Worm (Caenorhabditis elegans): ENCODE measurements around the gene pho-12.

pho-12 gene

ce11 chrII:5060719-5061118, at the start of gene pho-12:
Gene pho-12 (minus strand): TSS chrII:5060819.
- TF ChIP-seq xbp-1 (tag; optimal IDR thresholded peaks at IDR 0.05): no peak
- no peak for TF ChIP-seq lin-14 (GFP tag; optimal IDR thresholded peaks at IDR 0.05)
- TF ChIP-seq fkh-8 (tag; optimal IDR thresholded peaks at IDR 0.05): no peak
- no peak for TF ChIP-seq nhr-85 (tag)
- TF ChIP-seq egl-27 (tag; optimal IDR thresholded peaks at IDR 0.05): no peak
- no peak for TF ChIP-seq fkh-4 (tag; optimal IDR thresholded peaks at IDR 0.05; ENCODE audit: borderline replicate concordance)
- no peak for TF ChIP-seq F16B12.6 (tag; optimal IDR thresholded peaks at IDR 0.05)
- TF ChIP-seq tlp-1 (tag; optimal IDR thresholded peaks at IDR 0.05): no peak
- TF ChIP-seq ceh-63 (GFP tag; optimal IDR thresholded peaks at IDR 0.05): no peak
- no peak for TF ChIP-seq elt-2 (tag; optimal IDR thresholded peaks at IDR 0.05)
- no peak for TF ChIP-seq dsc-1 (tag; optimal IDR thresholded peaks at IDR 0.05)
- no peak for TF ChIP-seq ets-5 (GFP tag; IDR thresholded peaks at IDR 0.05)
- TF ChIP-seq hlh-17 (GFP tag; optimal IDR thresholded peaks at IDR 0.05; ENCODE audit: borderline replicate concordance): no peak
- no peak for TF ChIP-seq aly-2 (tag; optimal IDR thresholded peaks at IDR 0.05)
- no peak for TF ChIP-seq egl-13 (tag; optimal IDR thresholded peaks at IDR 0.05)
- no peak for TF ChIP-seq nhr-20 (tag; optimal IDR thresholded peaks at IDR 0.05)
- TF ChIP-seq ceh-82 (tag; optimal IDR thresholded peaks at IDR 0.05): no peak

- TF ChIP-seq efl-1 (optimal IDR thresholded peaks at IDR 0.05) (no peak), efl-1 (GFP tag; optimal IDR thresholded peaks at IDR 0.05 in 1 of 2) (peak in 1 of 2 experiments; percentile 72), unc-86 (tag; optimal IDR thresholded peaks at IDR 0.05) (no peak), irx-1 (tag; optimal IDR thresholded peaks at IDR 0.05) (no peak), elt-3 (tag; optimal IDR thresholded peaks at IDR 0.05) (no peak), elt-2 (tag; optimal IDR thresholded peaks at IDR 0.05) (peak; percentile 82), nhr-11 (tag; optimal IDR thresholded peaks at IDR 0.05) (no peak)
These were observed 49.1 kb upstream of the pho-12 start, which contains the start of gene F09C12.2 for ce11 chrII:5109693-5110092. Gene F09C12.2 (plus strand): TSS chrII:5110012.

ce11 chrII:5105020-5105419, 44.4 kb upstream of the pho-12 start:
- TF ChIP-seq skn-1 (tag; optimal IDR thresholded peaks at IDR 0.05): peak; percentile 84
- TF ChIP-seq lsy-2 (tag; optimal IDR thresholded peaks at IDR 0.05): peak; percentile 66 to 83
- peak; percentile 30; the same call in 1 of the 2 replicates for TF ChIP-seq ceh-88 (GFP tag; IDR thresholded peaks at IDR 0.05)
- TF ChIP-seq rnt-1 (tag; optimal IDR thresholded peaks at IDR 0.05): peak; percentile 70
- TF ChIP-seq lir-3 (tag; optimal IDR thresholded peaks at IDR 0.05; ENCODE audit: poor library complexity): peak; percentile 59
- no peak for TF ChIP-seq zag-1 (tag; optimal IDR thresholded peaks at IDR 0.05)
- peak; percentile 60 for TF ChIP-seq lin-14 (GFP tag; optimal IDR thresholded peaks at IDR 0.05)
- peak; percentile 51 for TF ChIP-seq fkh-10 (GFP tag; optimal IDR thresholded peaks at IDR 0.05)
- peak; percentile 37 for TF ChIP-seq snpc-4 (tag; optimal IDR thresholded peaks at IDR 0.05)
- peak; percentile 63 for TF ChIP-seq swsn-7 (tag; optimal IDR thresholded peaks at IDR 0.05)
- TF ChIP-seq dsc-1 (tag; optimal IDR thresholded peaks at IDR 0.05): peak; percentile 75
- TF ChIP-seq nhr-76 (tag; optimal IDR thresholded peaks at IDR 0.05): no peak
- peak; percentile 78 for TF ChIP-seq nhr-90 (tag; optimal IDR thresholded peaks at IDR 0.05; ENCODE audit: poor library complexity)
- TF ChIP-seq unc-130 (tag; optimal IDR thresholded peaks at IDR 0.05): peak; percentile 36
- peak; percentile 55 for TF ChIP-seq tbx-2 (tag; optimal IDR thresholded peaks at IDR 0.05)
- peak; percentile 60 to 82 for TF ChIP-seq lin-35 (GFP tag; optimal IDR thresholded peaks at IDR 0.05)
- TF ChIP-seq irx-1 (tag; optimal IDR thresholded peaks at IDR 0.05): peak; percentile 5
- peak; percentile 78 for TF ChIP-seq mep-1 (tag; optimal IDR thresholded peaks at IDR 0.05)
- no peak for TF ChIP-seq nhr-12 (tag; optimal IDR thresholded peaks at IDR 0.05)
- TF ChIP-seq unc-86 (tag; optimal IDR thresholded peaks at IDR 0.05): peak; percentile 41
- no peak for TF ChIP-seq lin-15B (tag; optimal IDR thresholded peaks at IDR 0.05)
- TF ChIP-seq vab-15 (tag; optimal IDR thresholded peaks at IDR 0.05): peak; percentile 34
- peak; percentile 58 for TF ChIP-seq xbp-1 (tag; optimal IDR thresholded peaks at IDR 0.05)
- TF ChIP-seq isw-1 (GFP tag; IDR thresholded peaks at IDR 0.05): no peak
- peak; percentile 8 for TF ChIP-seq sox-4 (tag; optimal IDR thresholded peaks at IDR 0.05)
- no peak for TF ChIP-seq unc-30 (tag; optimal IDR thresholded peaks at IDR 0.05)
- TF ChIP-seq sptf-1 (tag; optimal IDR thresholded peaks at IDR 0.05): no peak
- peak in 1 of 2 experiments; percentile 66 for TF ChIP-seq mdl-1 (tag; optimal IDR thresholded peaks at IDR 0.05)
- TF ChIP-seq ztf-11 (tag; optimal IDR thresholded peaks at IDR 0.05): peak in 1 of 2 experiments; percentile 32
- no peak for TF ChIP-seq pag-3 (tag; optimal IDR thresholded peaks at IDR 0.05; ENCODE audit: borderline replicate concordance, insufficient read depth)
- TF ChIP-seq nhr-85 (tag): peak; percentile 74
- TF ChIP-seq nhr-47 (tag; optimal IDR thresholded peaks at IDR 0.05): peak; percentile 81
- TF ChIP-seq tlp-1 (tag; optimal IDR thresholded peaks at IDR 0.05): no peak

Data from whole organism, L1 larva.